Worm (Caenorhabditis elegans): ENCODE measurements around the gene exl-1.

The exl-1 gene

DNA sequence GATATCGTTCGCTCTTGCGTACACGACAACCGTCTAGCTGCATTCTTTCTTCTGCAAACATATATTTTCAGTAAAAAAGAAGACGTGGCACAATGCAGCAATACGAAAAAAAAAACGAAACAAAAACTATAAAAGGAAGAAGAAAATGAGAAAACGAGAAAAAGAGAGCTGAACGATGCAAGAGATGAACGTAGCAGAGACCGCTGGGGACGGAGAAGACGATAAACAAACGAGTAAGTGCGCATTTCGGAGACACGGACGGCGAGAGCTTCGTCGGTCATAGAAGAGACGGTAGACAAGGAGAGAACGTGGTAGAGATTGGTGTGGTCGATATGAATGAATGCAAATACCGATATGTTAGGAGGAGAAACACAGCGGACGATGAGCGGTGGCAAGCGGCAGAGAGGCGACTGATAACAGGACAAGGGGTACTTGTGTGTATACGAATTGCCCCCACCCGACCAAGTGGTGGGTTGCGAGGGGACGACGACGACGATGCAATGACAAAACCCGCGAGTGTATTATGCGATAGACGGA is 24.7 kb upstream of the exl-1 start, which contains the start of gene K04B12.2:
Gene K04B12.2, minus strand, starts transcription at position 51 of the 537 bp plus-strand sequence.
- TF ChIP-seq nhr-23 (tag; optimal IDR thresholded peaks at IDR 0.05) (peak; percentile 43), lin-15B (tag; optimal IDR thresholded peaks at IDR 0.05) (peak; percentile 53), eor-1 (tag; optimal IDR thresholded peaks at IDR 0.05) (no peak), jun-1 (tag; optimal IDR thresholded peaks at IDR 0.05) (peak; percentile 57), nhr-237 (tag; optimal IDR thresholded peaks at IDR 0.05) (no peak), aly-2 (tag; optimal IDR thresholded peaks at IDR 0.05) (peak; percentile 0), nhr-25 (tag; optimal IDR thresholded peaks at IDR 0.05) (peak; percentile 67), pha-4 (tag; optimal IDR thresholded peaks at IDR 0.05) (peak; percentile 85), elt-2 (tag; optimal IDR thresholded peaks at IDR 0.05) (peak; percentile 89), ceh-28 (tag; optimal IDR thresholded peaks at IDR 0.05) (peak; percentile 45), snpc-4 (tag; optimal IDR thresholded peaks at IDR 0.05) (peak; percentile 12), R02D3.7 (tag; optimal IDR thresholded peaks at IDR 0.05) (peak; percentile 6), skn-1 (tag; optimal IDR thresholded peaks at IDR 0.05) (peak; percentile 25), hmg-11 (tag; optimal IDR thresholded peaks at IDR 0.05) (peak; percentile 91), nfya-1 (tag; optimal IDR thresholded peaks at IDR 0.05; ENCODE audit: insufficient read depth) (peak; percentile 86), elt-1 (tag; optimal IDR thresholded peaks at IDR 0.05) (peak; percentile 35), nhr-11 (tag; optimal IDR thresholded peaks at IDR 0.05) (no peak), pqm-1 (tag; optimal IDR thresholded peaks at IDR 0.05) (peak; percentile 89), egl-27 (tag; optimal IDR thresholded peaks at IDR 0.05) (no peak), nhr-77 (tag; optimal IDR thresholded peaks at IDR 0.05) (peak; percentile 6)

DNA sequence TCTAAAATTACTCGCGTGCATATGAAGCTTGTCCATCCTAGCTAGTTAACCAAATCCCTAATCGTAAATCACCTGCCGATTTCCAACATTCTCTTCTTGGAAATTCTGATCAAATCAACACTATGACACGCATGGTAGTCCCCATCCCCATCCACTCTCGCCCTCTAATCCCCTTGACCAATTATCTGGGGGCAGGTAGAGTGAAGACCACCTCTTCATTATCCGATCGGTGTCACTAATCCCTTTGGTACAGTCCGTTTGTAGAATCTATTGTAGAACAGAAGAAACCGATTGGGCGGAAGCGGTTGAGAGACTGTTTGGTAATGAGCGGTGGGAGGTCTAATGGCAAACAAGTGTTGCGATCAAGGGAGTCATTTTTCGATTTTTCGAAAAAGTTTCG is 23.8 kb upstream of the exl-1 start:
- TF ChIP-seq hmg-11 (tag; optimal IDR thresholded peaks at IDR 0.05) (no peak), fos-1 (tag; optimal IDR thresholded peaks at IDR 0.05) (no peak), ama-1 (optimal IDR thresholded peaks at IDR 0.05) (no peak), tbx-2 (tag; optimal IDR thresholded peaks at IDR 0.05) (no peak), ZK546.5 (tag; optimal IDR thresholded peaks at IDR 0.05) (no peak), skn-1 (tag; optimal IDR thresholded peaks at IDR 0.05) (no peak), nhr-43 (tag; optimal IDR thresholded peaks at IDR 0.05; ENCODE audit: poor library complexity, severe bottlenecking) (no peak), ztf-4 (tag; optimal IDR thresholded peaks at IDR 0.05) (no peak), nfya-1 (tag; optimal IDR thresholded peaks at IDR 0.05; ENCODE audit: insufficient read depth) (no peak), ceh-9 (tag; optimal IDR thresholded peaks at IDR 0.05) (no peak), nhr-237 (tag; optimal IDR thresholded peaks at IDR 0.05) (no peak), elt-1 (tag; optimal IDR thresholded peaks at IDR 0.05) (no peak), zag-1 (tag; optimal IDR thresholded peaks at IDR 0.05) (no peak), nhr-23 (tag; optimal IDR thresholded peaks at IDR 0.05) (no peak), nhr-28 (tag; optimal IDR thresholded peaks at IDR 0.05) (no peak), nhr-67 (tag; optimal IDR thresholded peaks at IDR 0.05) (no peak), unc-62 (GFP tag; optimal IDR thresholded peaks at IDR 0.05) (no peak), pha-4 (tag; optimal IDR thresholded peaks at IDR 0.05) (no peak)

DNA sequence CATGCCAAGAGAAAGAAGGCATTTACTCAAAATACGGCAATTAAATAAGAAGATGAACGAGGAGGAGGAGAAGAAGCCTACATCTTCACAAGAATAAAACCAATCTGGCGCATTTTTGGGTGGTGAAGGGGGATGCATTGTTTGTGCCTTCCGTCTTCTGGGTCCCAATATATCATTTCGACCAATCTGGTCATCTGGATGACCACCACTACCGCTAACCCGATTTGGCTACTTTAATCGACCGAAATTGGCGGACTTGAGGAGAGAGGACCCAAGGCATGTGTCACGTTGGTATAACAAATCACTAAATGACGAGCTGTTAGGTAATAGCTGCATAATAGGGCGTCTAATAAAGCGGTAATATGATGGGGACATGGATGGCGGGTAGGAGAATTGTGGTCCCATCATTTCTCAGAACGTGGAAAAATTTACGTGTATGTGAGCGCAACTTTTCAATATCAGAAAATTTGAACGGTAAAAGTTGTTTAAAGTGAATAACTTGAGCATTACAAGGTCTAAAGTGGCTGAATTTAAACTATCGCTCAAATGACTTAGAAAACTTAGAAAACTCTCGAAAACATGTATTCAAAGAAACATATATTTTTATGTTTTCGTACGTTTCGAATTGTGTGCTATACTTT is 20.6 kb upstream of the exl-1 start:
- TF ChIP-seq lin-15B (tag; optimal IDR thresholded peaks at IDR 0.05) (no peak), nhr-237 (tag; optimal IDR thresholded peaks at IDR 0.05) (no peak), fkh-10 (GFP tag; optimal IDR thresholded peaks at IDR 0.05) (no peak), lsy-12 (tag; optimal IDR thresholded peaks at IDR 0.05) (no peak), unc-39 (tag; optimal IDR thresholded peaks at IDR 0.05) (no peak), jun-1 (tag; optimal IDR thresholded peaks at IDR 0.05) (no peak), nhr-43 (tag; optimal IDR thresholded peaks at IDR 0.05; ENCODE audit: poor library complexity, severe bottlenecking) (no peak), elt-1 (tag; optimal IDR thresholded peaks at IDR 0.05) (no peak), fos-1 (tag; optimal IDR thresholded peaks at IDR 0.05) (no peak), aly-2 (tag; optimal IDR thresholded peaks at IDR 0.05) (no peak), ztf-4 (tag; optimal IDR thresholded peaks at IDR 0.05) (no peak), ceh-28 (tag; optimal IDR thresholded peaks at IDR 0.05) (no peak), snpc-4 (tag; optimal IDR thresholded peaks at IDR 0.05) (no peak), lin-39 (tag; optimal IDR thresholded peaks at IDR 0.05) (no peak), nhr-67 (tag; optimal IDR thresholded peaks at IDR 0.05) (no peak), nfya-1 (tag; optimal IDR thresholded peaks at IDR 0.05; ENCODE audit: insufficient read depth) (no peak), nhr-12 (tag; optimal IDR thresholded peaks at IDR 0.05) (no peak), fkh-2 (tag; optimal IDR thresholded peaks at IDR 0.05) (no peak), unc-62 (GFP tag; optimal IDR thresholded peaks at IDR 0.05) (no peak), nhr-76 (tag; optimal IDR thresholded peaks at IDR 0.05) (no peak)
